Fruit fly (Drosophila melanogaster): ENCODE results near the gene CG13073.

DNA sequence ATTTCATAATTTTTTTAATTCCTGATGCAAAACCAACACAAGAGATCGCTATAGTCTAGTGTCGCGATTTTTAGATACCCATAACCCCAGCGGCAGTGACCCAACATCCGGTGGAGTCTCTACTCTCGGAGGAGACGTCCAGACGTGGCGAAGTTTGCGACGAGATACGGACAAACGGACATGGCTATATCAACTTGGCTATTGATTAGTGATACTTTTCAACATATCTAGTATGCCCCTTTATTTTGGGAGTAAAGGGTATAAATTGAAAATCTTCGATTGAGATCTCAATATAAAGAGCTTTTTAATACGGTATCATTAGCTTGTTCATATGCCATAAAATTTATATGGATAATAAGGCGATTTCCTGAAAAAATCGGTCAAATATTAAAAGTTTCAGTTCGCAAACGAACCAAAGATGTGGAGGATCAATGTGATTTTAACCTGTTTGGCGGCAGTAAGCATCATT is 19.6 kb downstream of the CG13073 start, which contains the start of gene CG33687:
- TF ChIP-seq CG32121 (GFP tag; IDR thresholded peaks at IDR 0.05) = no peak
- no peak for TF ChIP-seq CG15710 (tag; optimal IDR thresholded peaks at IDR 0.05)
- no peak for TF ChIP-seq gl (tag; optimal IDR thresholded peaks at IDR 0.05)
- TF ChIP-seq CG4496 (GFP tag; IDR thresholded peaks at IDR 0.05) = no peak
- TF ChIP-seq D1 (tag; optimal IDR thresholded peaks at IDR 0.05) = no peak
- no peak for TF ChIP-seq CG14655 (GFP tag; optimal IDR thresholded peaks at IDR 0.05)
- TF ChIP-seq Snoo (tag; optimal IDR thresholded peaks at IDR 0.05) = no peak
- no peak for TF ChIP-seq rn (GFP tag; IDR thresholded peaks at IDR 0.05)
- no peak for TF ChIP-seq CG13204 (GFP tag; optimal IDR thresholded peaks at IDR 0.05)
- no peak for TF ChIP-seq EcR (GFP tag; optimal IDR thresholded peaks at IDR 0.05)
- no peak for TF ChIP-seq CG10348 (GFP tag; IDR thresholded peaks at IDR 0.05)
- no peak for TF ChIP-seq Pif1A (GFP tag; optimal IDR thresholded peaks at IDR 0.05)
- TF ChIP-seq CG12605 (GFP tag; IDR thresholded peaks at IDR 0.05) = no peak
- no peak for TF ChIP-seq CG9948 (tag; optimal IDR thresholded peaks at IDR 0.05)
